Worm (Caenorhabditis elegans) whole organism, L3 larva: Measurements from ENCODE around the gene fkb-6.

ENCODE experiments used
- aly-2 ChIP-seq: fragments of 150-350 bp; optimal IDR thresholded peaks from 2 replicates; lab custom pipeline; 2014; ENCODE audit warnings: missing biosample characterization, missing genetic modification characterization
- lin-39 ChIP-seq: fragments of 150-350 bp; optimal IDR thresholded peaks from 2 replicates; lab custom pipeline; 2018; ENCODE audit warnings: missing biosample characterization, missing genetic modification reagents, missing genetic modification characterization
- tbx-2 ChIP-seq: sonication (generic microtip); optimal IDR thresholded peaks from 2 replicates; lab custom pipeline; 2016; ENCODE audit warnings: mild to moderate bottlenecking, missing genetic modification characterization, missing compliant biosample characterization

DNA sequence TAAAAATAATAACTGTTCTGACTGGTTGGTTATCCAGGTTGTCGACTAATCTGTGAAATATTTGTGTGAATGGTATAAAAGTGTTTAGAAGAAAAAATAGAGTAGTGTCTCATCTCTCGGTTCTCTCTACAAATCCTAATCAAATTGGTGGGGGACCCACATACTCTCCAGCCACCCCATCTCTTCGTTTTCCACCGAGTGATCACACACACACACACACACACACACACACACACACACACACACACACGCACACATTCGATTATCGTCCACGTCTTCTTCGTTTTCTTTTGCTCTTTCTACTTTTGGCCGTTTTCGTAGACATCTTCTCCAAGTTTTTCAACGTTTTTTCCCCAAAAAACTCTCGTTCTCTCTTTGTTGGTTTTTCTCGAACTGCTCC lies 27.2 kb downstream of the fkb-6 start:
- TF ChIP-seq aly-2 (tag; lab: Kevin White, UChicago) (no peak), tbx-2 (tag; lab: Kevin White, UChicago) (no peak), lin-39 (tag; lab: Kevin White, UChicago) (no peak)
